Worm (Caenorhabditis elegans) whole organism, mixed stage, embryonic: ENCODE data around the gene smcr-8.

Experiments
- ces-1 ChIP-seq: fragments of 150-350 bp; optimal IDR thresholded peaks from 2 replicates; lab custom pipeline; 2014; ENCODE audit warnings: missing biosample characterization, missing genetic modification reagents, missing genetic modification characterization
- pha-4 ChIP-seq: fragments of 150-350 bp; optimal IDR thresholded peaks from 2 replicates; lab custom pipeline; 2018; ENCODE audit warnings: missing biosample characterization, missing genetic modification reagents, missing genetic modification characterization

DNA sequence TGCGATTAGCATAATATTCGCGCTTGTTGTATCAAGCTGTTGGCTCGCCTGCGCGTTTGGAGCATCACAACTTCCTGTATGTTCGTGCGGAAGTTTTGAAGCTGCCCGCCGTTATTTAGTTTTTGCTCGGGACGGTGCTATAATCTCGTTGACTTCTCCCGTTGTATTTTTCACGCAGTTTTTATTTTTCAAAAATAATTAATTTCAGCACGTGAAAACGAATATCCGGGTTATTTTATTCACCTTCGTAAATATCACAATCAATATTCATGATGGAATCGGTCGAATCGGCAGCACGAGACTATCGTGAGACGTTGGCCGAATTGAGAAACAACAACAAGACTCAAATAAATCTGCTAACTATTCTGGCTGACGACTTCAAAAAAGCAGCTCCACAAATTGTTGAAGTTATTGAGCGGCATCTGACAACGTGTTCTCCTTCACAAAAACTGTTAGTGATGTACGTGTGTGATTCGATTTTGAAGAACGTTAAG is 26.0 kb downstream of the smcr-8 start:
- TF ChIP-seq ces-1 (GFP tag; lab: Kevin White, UChicago) (no peak), pha-4 (tag; lab: Kevin White, UChicago) (no peak)
